Worm (Caenorhabditis elegans) whole organism, mixed stage, embryonic: Measurements from ENCODE around the gene dpy-7.

ENCODE experiments used
- nhr-28 ChIP-seq: fragments of 150-350 bp; optimal IDR thresholded peaks from 2 replicates; lab custom pipeline; 2014; ENCODE audit warnings: missing biosample characterization, missing genetic modification characterization
- pha-4 ChIP-seq: fragments of 150-350 bp; optimal IDR thresholded peaks from 2 replicates; lab custom pipeline; 2018; ENCODE audit warnings: missing biosample characterization, missing genetic modification reagents, missing genetic modification characterization
- snpc-4 ChIP-seq: fragments of 150-350 bp; optimal IDR thresholded peaks from 2 replicates; lab custom pipeline; 2014; ENCODE audit warnings: missing biosample characterization, missing genetic modification characterization
- ztf-11 ChIP-seq: fragments of 150-350 bp; optimal IDR thresholded peaks from 2 replicates; lab custom pipeline; 2014; ENCODE audit warnings: missing biosample characterization, missing genetic modification characterization

DNA sequence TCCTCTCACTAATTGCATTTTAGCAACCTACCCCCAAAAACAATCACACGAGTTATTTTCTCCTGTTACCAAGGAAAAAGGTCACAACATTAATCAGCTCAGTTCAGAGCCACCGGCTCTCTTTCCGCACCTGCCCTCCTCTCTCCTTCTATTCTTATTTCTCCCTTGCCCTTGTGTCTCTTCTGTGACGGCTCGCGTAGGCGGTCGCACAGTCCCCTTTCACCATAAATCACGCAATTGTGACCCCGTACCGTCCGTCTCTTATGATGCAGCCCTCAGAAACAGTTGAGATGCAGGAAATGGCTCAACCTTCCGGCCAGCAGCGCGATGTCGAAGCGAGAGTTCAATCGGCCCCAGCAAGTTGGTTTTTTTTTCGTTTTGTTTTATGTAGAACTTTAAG lies 25.0 kb upstream of the dpy-7 start, which contains the start of gene sto-1:
- TF ChIP-seq pha-4 (tag; lab: Kevin White, UChicago): no peak
- TF ChIP-seq snpc-4: no peak
- TF ChIP-seq nhr-28 (tag; lab: Kevin White, UChicago): no peak
- TF ChIP-seq ztf-11: no peak
